Worm (Caenorhabditis elegans): ENCODE measurements around the gene ugt-38.

The ugt-38 gene

ce11 chrV:7178843-7179242 is 31.6 kb upstream of the ugt-38 start, which contains the start of gene cpsf-2:
Gene cpsf-2 (plus strand): TSS chrV:7179172.
- TF ChIP-seq nhr-2 (tag; optimal IDR thresholded peaks at IDR 0.05) (no peak), blmp-1 (tag; optimal IDR thresholded peaks at IDR 0.05) (no peak), nhr-237 (tag; optimal IDR thresholded peaks at IDR 0.05) (peak; percentile 9), unc-62 (GFP tag; optimal IDR thresholded peaks at IDR 0.05) (no peak)

ce11 chrV:7175201-7175600 is 27.9 kb upstream of the ugt-38 start, which contains the start of gene lgc-39:
Gene lgc-39 (plus strand): TSS chrV:7175501.
- TF ChIP-seq nhr-76 (tag; optimal IDR thresholded peaks at IDR 0.05) (no peak), lin-32 (GFP tag; optimal IDR thresholded peaks at IDR 0.05) (no peak), hlh-1 (tag; optimal IDR thresholded peaks at IDR 0.05) (no peak), unc-120 (tag; optimal IDR thresholded peaks at IDR 0.05; ENCODE audit: poor library complexity, severe bottlenecking) (no peak), nhr-28 (tag; optimal IDR thresholded peaks at IDR 0.05) (no peak), ceh-43 (GFP tag; optimal IDR thresholded peaks at IDR 0.05) (no peak), elt-1 (tag; optimal IDR thresholded peaks at IDR 0.05; ENCODE audit: borderline replicate concordance, insufficient read depth) (no peak), ham-2 (GFP tag; optimal IDR thresholded peaks at IDR 0.05) (no peak), nhr-2 (tag; optimal IDR thresholded peaks at IDR 0.05) (no peak), mls-2 (tag; optimal IDR thresholded peaks at IDR 0.05) (no peak), blmp-1 (tag; optimal IDR thresholded peaks at IDR 0.05) (no peak), ceh-39 (tag; optimal IDR thresholded peaks at IDR 0.05) (no peak), drap-1 (GFP tag; optimal IDR thresholded peaks at IDR 0.05) (no peak), sem-2 (GFP tag; optimal IDR thresholded peaks at IDR 0.05) (no peak), mep-1 (tag; optimal IDR thresholded peaks at IDR 0.05) (no peak)

ce11 chrV:7166709-7167108 is 19.4 kb upstream of the ugt-38 start, which contains the start of gene ugt-36:
Gene ugt-36 (plus strand): TSS chrV:7167009.
- TF ChIP-seq sptf-1 (tag; optimal IDR thresholded peaks at IDR 0.05) (no peak), lsy-2 (tag; optimal IDR thresholded peaks at IDR 0.05) (no peak), drap-1 (GFP tag; optimal IDR thresholded peaks at IDR 0.05) (no peak), blmp-1 (tag; optimal IDR thresholded peaks at IDR 0.05) (no peak), hlh-1 (tag; optimal IDR thresholded peaks at IDR 0.05) (no peak), flh-1 (GFP tag; optimal IDR thresholded peaks at IDR 0.05) (no peak), bed-3 (GFP tag; optimal IDR thresholded peaks at IDR 0.05) (no peak), snpc-4 (tag; optimal IDR thresholded peaks at IDR 0.05) (no peak), ceh-43 (GFP tag; optimal IDR thresholded peaks at IDR 0.05) (no peak), zip-8 (tag; optimal IDR thresholded peaks at IDR 0.05) (no peak), unc-39 (tag; optimal IDR thresholded peaks at IDR 0.05) (no peak)

- no peak for TF ChIP-seq ces-1 (GFP tag; optimal IDR thresholded peaks at IDR 0.05)
- TF ChIP-seq lsy-2 (tag; optimal IDR thresholded peaks at IDR 0.05) = no peak
- no peak for TF ChIP-seq lin-13 (tag; optimal IDR thresholded peaks at IDR 0.05)
- TF ChIP-seq mab-5 (tag; optimal IDR thresholded peaks at IDR 0.05) = no peak
- TF ChIP-seq blmp-1 (tag; optimal IDR thresholded peaks at IDR 0.05) = no peak
- no peak for TF ChIP-seq sem-2 (GFP tag; optimal IDR thresholded peaks at IDR 0.05)
- TF ChIP-seq ztf-11 (tag; optimal IDR thresholded peaks at IDR 0.05) = no peak
- TF ChIP-seq lin-32 (GFP tag; optimal IDR thresholded peaks at IDR 0.05) = no peak
- no peak for TF ChIP-seq bed-3 (GFP tag; optimal IDR thresholded peaks at IDR 0.05)
- TF ChIP-seq ceh-83 (GFP tag; optimal IDR thresholded peaks at IDR 0.05) = no peak
- no peak for TF ChIP-seq nhr-2 (tag; optimal IDR thresholded peaks at IDR 0.05)
These were observed 16.9 kb upstream of the ugt-38 start, which contains the start of gene srh-83 for ce11 chrV:7164210-7164609. Gene srh-83 (plus strand): TSS chrV:7164510.

- TF ChIP-seq pha-4 (tag; optimal IDR thresholded peaks at IDR 0.05) (no peak), nhr-2 (tag; optimal IDR thresholded peaks at IDR 0.05) (no peak), mls-2 (tag; optimal IDR thresholded peaks at IDR 0.05) (no peak), ztf-11 (tag; optimal IDR thresholded peaks at IDR 0.05) (no peak), nhr-76 (tag; optimal IDR thresholded peaks at IDR 0.05) (no peak), mab-5 (tag; optimal IDR thresholded peaks at IDR 0.05) (no peak), hlh-1 (tag; optimal IDR thresholded peaks at IDR 0.05) (no peak)
These were observed 16.3 kb upstream of the ugt-38 start, which contains the start of gene ugt-41 for ce11 chrV:7163477-7164114. Gene ugt-41 (minus strand): TSS chrV:7163595.

Data from whole organism, mixed stage, embryonic.